Worm (Caenorhabditis elegans) whole organism, L3 larva: ENCODE results near the gene B0218.7.

Experiments used
- R02D3.7 ChIP-seq: fragments of 150-350 bp; optimal IDR thresholded peaks from 2 replicates; lab custom pipeline; 2014; ENCODE audit warnings: missing biosample characterization, missing genetic modification characterization
- ZK546.5 ChIP-seq: sonication (generic microtip); optimal IDR thresholded peaks from 2 replicates; lab custom pipeline; 2017; ENCODE audit warnings: missing biosample characterization, missing genetic modification characterization
- aly-2 ChIP-seq: fragments of 150-350 bp; optimal IDR thresholded peaks from 2 replicates; lab custom pipeline; 2014; ENCODE audit warnings: missing biosample characterization, missing genetic modification characterization
- ama-1 ChIP-seq: fragments of 150-350 bp; optimal IDR thresholded peaks from 2 replicates; lab custom pipeline; 2018
- ceh-16 ChIP-seq: sonication (generic microtip); optimal IDR thresholded peaks from 2 replicates; lab custom pipeline; 2017; ENCODE audit warnings: missing biosample characterization, missing genetic modification characterization
- ceh-28 ChIP-seq: fragments of 150-350 bp; optimal IDR thresholded peaks from 2 replicates; lab custom pipeline; 2014; ENCODE audit warnings: missing biosample characterization, missing genetic modification reagents, missing genetic modification characterization
- ceh-82 ChIP-seq: fragments of 150-350 bp; optimal IDR thresholded peaks from 2 replicates; lab custom pipeline; 2014; ENCODE audit warnings: missing biosample characterization, missing genetic modification characterization
- ceh-9 ChIP-seq: sonication (generic microtip); optimal IDR thresholded peaks from 2 replicates; lab custom pipeline; 2018; ENCODE audit warnings: missing biosample characterization, missing genetic modification characterization
- daf-12 ChIP-seq: fragments of 150-350 bp; optimal IDR thresholded peaks from 2 replicates; lab custom pipeline; 2014; ENCODE audit warnings: missing biosample characterization, missing genetic modification reagents, missing genetic modification characterization
- egl-5 ChIP-seq: fragments of 150-350 bp; optimal IDR thresholded peaks from 2 replicates; lab custom pipeline; 2017; ENCODE audit warnings: missing biosample characterization, missing genetic modification reagents, missing genetic modification characterization, inconsistent platforms
- elt-1 ChIP-seq: fragments of 150-350 bp; optimal IDR thresholded peaks from 2 replicates; lab custom pipeline; 2014; ENCODE audit warnings: missing biosample characterization, missing genetic modification characterization
- elt-2 ChIP-seq: sonication (generic microtip); optimal IDR thresholded peaks from 2 replicates; lab custom pipeline; 2016; ENCODE audit warnings: missing genetic modification reagents, mild to moderate bottlenecking, missing genetic modification characterization, missing compliant biosample characterization
- elt-3 ChIP-seq, 3 experiments: fragments of 150-350 bp in 1 of 3; sonication (generic microtip) in 2 of 3; optimal IDR thresholded peaks; 2 replicates in 2 of 3; 4 replicates in 1 of 3; lab custom pipeline; 2014 to 2017; ENCODE audit warnings: missing biosample characterization in 3 of 3, missing genetic modification characterization in 3 of 3
- eor-1 ChIP-seq, 2 experiments: fragments of 150-350 bp; optimal IDR thresholded peaks; 2 replicates each; lab custom pipeline; 2014 to 2018; ENCODE audit warnings: missing biosample characterization in 2 of 2, missing genetic modification characterization in 2 of 2
- fkh-10 ChIP-seq: sonication (generic microtip); optimal IDR thresholded peaks from 2 replicates; lab custom pipeline; 2017; ENCODE audit warnings: missing biosample characterization, missing genetic modification reagents, missing genetic modification characterization
- fkh-2 ChIP-seq: fragments of 150-350 bp; optimal IDR thresholded peaks from 2 replicates; lab custom pipeline; 2014; ENCODE audit warnings: missing biosample characterization, missing genetic modification reagents, missing genetic modification characterization
- hmg-11 ChIP-seq: sonication (generic microtip); optimal IDR thresholded peaks from 2 replicates; lab custom pipeline; 2016; ENCODE audit warnings: missing genetic modification characterization, missing compliant biosample characterization
- jun-1 ChIP-seq: fragments of 150-350 bp; optimal IDR thresholded peaks from 2 replicates; lab custom pipeline; 2014; ENCODE audit warnings: missing biosample characterization, missing genetic modification reagents, missing genetic modification characterization
- lin-15B ChIP-seq: fragments of 150-350 bp; optimal IDR thresholded peaks from 2 replicates; lab custom pipeline; 2014; ENCODE audit warnings: missing biosample characterization, missing genetic modification characterization
- lin-39 ChIP-seq: fragments of 150-350 bp; optimal IDR thresholded peaks from 2 replicates; lab custom pipeline; 2018; ENCODE audit warnings: missing biosample characterization, missing genetic modification reagents, missing genetic modification characterization
- mdl-1 ChIP-seq: fragments of 150-350 bp; optimal IDR thresholded peaks from 2 replicates; lab custom pipeline; 2014; ENCODE audit warnings: missing biosample characterization, missing genetic modification characterization
- mml-1 ChIP-seq: fragments of 150-350 bp; sonication (generic microtip); optimal IDR thresholded peaks from 3 replicates; lab custom pipeline; 2014; ENCODE audit warnings: missing biosample characterization, missing genetic modification characterization
- nfya-1 ChIP-seq: sonication (generic microtip); optimal IDR thresholded peaks from 2 replicates; lab custom pipeline; 2017; ENCODE audit warnings: missing genetic modification characterization, mild to moderate bottlenecking, missing compliant biosample characterization, antibody characterized with exemption, moderate library complexity; ENCODE audit not compliant: insufficient read depth
- nhr-11 ChIP-seq: fragments of 150-350 bp; optimal IDR thresholded peaks from 2 replicates; lab custom pipeline; 2014; ENCODE audit warnings: missing biosample characterization, missing genetic modification characterization
- nhr-12 ChIP-seq: fragments of 150-350 bp; optimal IDR thresholded peaks from 2 replicates; lab custom pipeline; 2014; ENCODE audit warnings: missing biosample characterization, missing genetic modification characterization
- nhr-23 ChIP-seq: fragments of 150-350 bp; optimal IDR thresholded peaks from 2 replicates; lab custom pipeline; 2014; ENCODE audit warnings: missing biosample characterization, missing genetic modification reagents, missing genetic modification characterization
- nhr-237 ChIP-seq: fragments of 150-350 bp; optimal IDR thresholded peaks from 2 replicates; lab custom pipeline; 2014; ENCODE audit warnings: missing biosample characterization, missing genetic modification characterization
- nhr-25 ChIP-seq: sonication (generic microtip); optimal IDR thresholded peaks from 2 replicates; lab custom pipeline; 2017; ENCODE audit warnings: missing biosample characterization, missing genetic modification characterization
- nhr-43 ChIP-seq: sonication (generic microtip); optimal IDR thresholded peaks from 2 replicates; lab custom pipeline; 2016; ENCODE audit warnings: mild to moderate bottlenecking, missing genetic modification characterization, missing compliant biosample characterization; ENCODE audit not compliant: poor library complexity, severe bottlenecking
- nhr-67 ChIP-seq: fragments of 150-350 bp; optimal IDR thresholded peaks from 2 replicates; lab custom pipeline; 2014; ENCODE audit warnings: missing biosample characterization, missing genetic modification characterization
- nhr-77 ChIP-seq: fragments of 150-350 bp; optimal IDR thresholded peaks from 2 replicates; lab custom pipeline; 2014; ENCODE audit warnings: missing biosample characterization, missing genetic modification characterization
- pha-4 ChIP-seq: fragments of 150-350 bp; optimal IDR thresholded peaks from 2 replicates; lab custom pipeline; 2014; ENCODE audit warnings: missing biosample characterization, missing genetic modification reagents, missing genetic modification characterization
- pqm-1 ChIP-seq: fragments of 150-350 bp; optimal IDR thresholded peaks from 2 replicates; lab custom pipeline; 2017; ENCODE audit warnings: missing biosample characterization, missing genetic modification characterization, inconsistent platforms
- skn-1 ChIP-seq: fragments of 150-350 bp; optimal IDR thresholded peaks from 2 replicates; lab custom pipeline; 2014; ENCODE audit warnings: missing biosample characterization, missing genetic modification characterization
- snpc-4 ChIP-seq: fragments of 150-350 bp; optimal IDR thresholded peaks from 2 replicates; lab custom pipeline; 2014; ENCODE audit warnings: missing biosample characterization, missing genetic modification characterization
- tbx-2 ChIP-seq: sonication (generic microtip); optimal IDR thresholded peaks from 2 replicates; lab custom pipeline; 2016; ENCODE audit warnings: mild to moderate bottlenecking, missing genetic modification characterization, missing compliant biosample characterization
- unc-39 ChIP-seq: sonication (generic microtip); optimal IDR thresholded peaks from 4 replicates; lab custom pipeline; 2017; ENCODE audit warnings: missing biosample characterization, missing genetic modification characterization
- unc-62 ChIP-seq: fragments of 150-350 bp; sonication (generic microtip); optimal IDR thresholded peaks from 4 replicates; lab custom pipeline; 2014; ENCODE audit warnings: missing biosample characterization, missing genetic modification reagents, missing genetic modification characterization
- zag-1 ChIP-seq: fragments of 150-350 bp; optimal IDR thresholded peaks from 2 replicates; lab custom pipeline; 2014; ENCODE audit warnings: missing biosample characterization, missing genetic modification characterization

Gene B0218.7

ce11 chrIV:8152688-8153087, 13.2 kb downstream of the B0218.7 start:
- TF ChIP-seq tbx-2 (no peak), pqm-1 (tag; lab: Kevin White, UChicago) (peak; percentile 57), elt-2 (tag; lab: Kevin White, UChicago) (peak; percentile 54), fkh-10 (GFP tag; lab: Kevin White, UChicago) (no peak)

ce11 chrIV:8152145-8152544, 13.7 kb downstream of the B0218.7 start, which contains the start of gene faah-2:
Gene faah-2 (plus strand): TSS chrIV:8152445.
- TF ChIP-seq nhr-67 (no peak), ceh-82 (tag; lab: Kevin White, UChicago) (no peak), mml-1 (tag; lab: Kevin White, UChicago) (no peak)
- TF ChIP-seq, all 47 proteins: peak for 0

- TF ChIP-seq ama-1 (lab: Kevin White, UChicago) (no peak), egl-5 (tag; lab: Kevin White, UChicago) (no peak), elt-1 (tag; lab: Kevin White, UChicago) (no peak), nhr-67 (no peak), eor-1 (tag; optimal IDR thresholded peaks at IDR 0.05; lab: Kevin White, UChicago) (no peak), R02D3.7 (no peak), elt-3 (tag; optimal IDR thresholded peaks at IDR 0.05; lab: Kevin White, UChicago) (no peak), daf-12 (tag; lab: Kevin White, UChicago) (no peak), tbx-2 (no peak), lin-15B (tag; lab: Kevin White, UChicago) (no peak), nhr-12 (tag; lab: Kevin White, UChicago) (no peak), nhr-11 (tag; lab: Kevin White, UChicago) (no peak), elt-2 (tag; lab: Kevin White, UChicago) (peak; percentile 92), jun-1 (peak; percentile 20), aly-2 (tag; lab: Kevin White, UChicago) (no peak), hmg-11 (tag; lab: Kevin White, UChicago) (no peak), nhr-77 (no peak), skn-1 (no peak), pqm-1 (tag; lab: Kevin White, UChicago) (peak; percentile 95), lin-39 (tag; lab: Kevin White, UChicago) (no peak), pha-4 (tag; lab: Kevin White, UChicago) (peak; percentile 46), ceh-9 (no peak), ZK546.5 (tag; lab: Kevin White, UChicago) (no peak), ceh-28 (tag; lab: Kevin White, UChicago) (no peak), ceh-82 (tag; lab: Kevin White, UChicago) (no peak), nhr-43 (tag; lab: Kevin White, UChicago) (no peak), snpc-4 (no peak), zag-1 (no peak), fkh-2 (tag; lab: Kevin White, UChicago) (no peak)
These were observed 14.1 kb downstream of the B0218.7 start for ce11 chrIV:8151721-8152120.

ce11 chrIV:8148494-8148893, 17.4 kb downstream of the B0218.7 start, which contains the start of gene pmk-1:
Gene pmk-1 (plus strand): TSS chrIV:8148794.
- TF ChIP-seq fkh-10 (GFP tag; lab: Kevin White, UChicago) (no peak), nhr-23 (tag; lab: Kevin White, UChicago) (no peak), nhr-12 (tag; lab: Kevin White, UChicago) (no peak), lin-39 (tag; lab: Kevin White, UChicago) (no peak), nhr-11 (tag; lab: Kevin White, UChicago) (no peak), ceh-82 (tag; lab: Kevin White, UChicago) (no peak), jun-1 (no peak), elt-3 (tag; optimal IDR thresholded peaks at IDR 0.05; lab: Kevin White, UChicago) (no peak), ceh-16 (no peak), snpc-4 (no peak), elt-1 (tag; lab: Kevin White, UChicago) (no peak), unc-62 (GFP tag; lab: Kevin White, UChicago) (no peak)

- peak; percentile 67 for TF ChIP-seq ceh-28 (tag; lab: Kevin White, UChicago)
- no peak for TF ChIP-seq egl-5 (tag; lab: Kevin White, UChicago)
- peak; percentile 44 for TF ChIP-seq elt-2 (tag; lab: Kevin White, UChicago)
- no peak for TF ChIP-seq snpc-4
- no peak for TF ChIP-seq nhr-237 (tag; lab: Kevin White, UChicago)
- peak; percentile 81 for TF ChIP-seq nhr-25
- TF ChIP-seq aly-2 (tag; lab: Kevin White, UChicago), result no peak
- peak; percentile 46 for TF ChIP-seq nhr-23 (tag; lab: Kevin White, UChicago)
- no peak for TF ChIP-seq R02D3.7
- no peak for TF ChIP-seq unc-39 (tag; lab: Kevin White, UChicago)
- TF ChIP-seq hmg-11 (tag; lab: Kevin White, UChicago), result no peak
- no peak for TF ChIP-seq skn-1
- TF ChIP-seq eor-1 (tag; optimal IDR thresholded peaks at IDR 0.05; lab: Kevin White, UChicago), result no peak
- no peak for TF ChIP-seq daf-12 (tag; lab: Kevin White, UChicago)
- peak; percentile 92 for TF ChIP-seq pha-4 (tag; lab: Kevin White, UChicago)
- peak; percentile 36 for TF ChIP-seq pqm-1 (tag; lab: Kevin White, UChicago)
- peak; percentile 16 for TF ChIP-seq nfya-1 (tag; lab: Kevin White, UChicago)
- no peak for TF ChIP-seq elt-1 (tag; lab: Kevin White, UChicago)
- TF ChIP-seq ZK546.5 (tag; lab: Kevin White, UChicago), result no peak
- no peak for TF ChIP-seq ceh-16
- TF ChIP-seq nhr-77, result no peak
- TF ChIP-seq mdl-1 (tag; lab: Kevin White, UChicago), result peak; percentile 79
These were observed 19.6 kb downstream of the B0218.7 start for ce11 chrIV:8146283-8146682.
